Worm (Caenorhabditis elegans): ENCODE data around the gene pdfr-1.

- TF ChIP-seq tbx-37 (GFP tag; conservative IDR thresholded peaks at IDR 0.05), result no peak
- no peak for TF ChIP-seq ceh-13 (GFP tag; optimal IDR thresholded peaks at IDR 0.05)
- TF ChIP-seq pes-1 (GFP tag; IDR thresholded peaks at IDR 0.05), result no peak
- no peak for TF ChIP-seq ets-7 (tag; optimal IDR thresholded peaks at IDR 0.05)
- TF ChIP-seq flt-1 (GFP tag; IDR thresholded peaks at IDR 0.05), result no peak
- TF ChIP-seq hmg-4 (GFP tag; optimal IDR thresholded peaks at IDR 0.05), result no peak
- TF ChIP-seq ama-1 (optimal IDR thresholded peaks at IDR 0.05), result no peak
- no peak for TF ChIP-seq hmbx-1 (tag; optimal IDR thresholded peaks at IDR 0.05)
- TF ChIP-seq hnd-1 (tag; optimal IDR thresholded peaks at IDR 0.05), result no peak
- no peak for TF ChIP-seq B0310.2 (tag; optimal IDR thresholded peaks at IDR 0.05)
- TF ChIP-seq aly-1 (tag; optimal IDR thresholded peaks at IDR 0.05), result no peak
These were observed 47.6 kb downstream of the pdfr-1 start for ce11 chrIII:6604317-6604716.
